Fruit fly (Drosophila melanogaster) whole organism, prepupa: ENCODE measurements around the gene Ccp84Ad.

Experiments
- Blimp-1 ChIP-seq: fragments of 200-800 bp; sonication (Bioruptor generic); optimal IDR thresholded peaks from 3 replicates; lab custom pipeline; 2017; ENCODE audit warnings: missing biosample characterization, missing genetic modification characterization, mild to moderate bottlenecking, moderate library complexity, missing genetic modification reagents
- CG10631 ChIP-seq: fragments of 200-800 bp; sonication (Bioruptor generic); optimal IDR thresholded peaks from 2 replicates; lab custom pipeline; 2016; ENCODE audit warnings: missing biosample characterization, missing genetic modification characterization
- CG11762 ChIP-seq: fragments of 200-800 bp; sonication (Bioruptor generic); optimal IDR thresholded peaks from 3 replicates; lab custom pipeline; 2016; ENCODE audit warnings: missing biosample characterization, missing genetic modification characterization; ENCODE audit not compliant: insufficient read depth
- CG11902 ChIP-seq: fragments of 200-800 bp; sonication (Bioruptor generic); optimal IDR thresholded peaks from 3 replicates; lab custom pipeline; 2016; ENCODE audit warnings: missing biosample characterization, missing genetic modification characterization
- CG31627 ChIP-seq: fragments of 200-800 bp; sonication (Bioruptor generic); optimal IDR thresholded peaks from 3 replicates; lab custom pipeline; 2016; ENCODE audit warnings: missing biosample characterization, missing genetic modification characterization
- CG32006 ChIP-seq: fragments of 200-800 bp; sonication (Bioruptor generic); optimal IDR thresholded peaks from 3 replicates; lab custom pipeline; 2017; ENCODE audit warnings: missing biosample characterization, mild to moderate bottlenecking, missing genetic modification characterization
- CG3919 ChIP-seq: fragments of 200-800 bp; sonication (Bioruptor generic); optimal IDR thresholded peaks from 3 replicates; lab custom pipeline; 2016; ENCODE audit warnings: missing biosample characterization, missing genetic modification characterization
- CG4318 ChIP-seq: fragments of 200-800 bp; sonication (Bioruptor generic); optimal IDR thresholded peaks from 3 replicates; lab custom pipeline; 2017; ENCODE audit warnings: missing biosample characterization, mild to moderate bottlenecking, missing genetic modification characterization
- CG6163 ChIP-seq: fragments of 200-800 bp; sonication (Bioruptor generic); IDR thresholded peaks from 3 replicates; pipeline ENCODE4 v1.3.6; 2022; ENCODE audit warnings: missing biosample characterization, missing genetic modification characterization
- CG6792 ChIP-seq: fragments of 200-800 bp; sonication (Bioruptor generic); optimal IDR thresholded peaks from 3 replicates; lab custom pipeline; 2016; ENCODE audit warnings: missing biosample characterization, missing genetic modification characterization
- CG6854 ChIP-seq: fragments of 200-800 bp; sonication (Bioruptor generic); optimal IDR thresholded peaks from 2 replicates; lab custom pipeline; 2017; ENCODE audit warnings: missing biosample characterization, mild to moderate bottlenecking, missing genetic modification characterization
- CG7368 ChIP-seq: fragments of 200-800 bp; sonication (Bioruptor generic); optimal IDR thresholded peaks from 3 replicates; lab custom pipeline; 2016; ENCODE audit warnings: missing biosample characterization, missing genetic modification characterization
- CG8119 ChIP-seq: fragments of 200-800 bp; sonication (Bioruptor generic); IDR thresholded peaks from 3 replicates; pipeline ENCODE4 v1.3.6; 2022; ENCODE audit warnings: missing biosample characterization, missing genetic modification characterization
- CG8319 ChIP-seq: fragments of 200-800 bp; sonication (Bioruptor generic); optimal IDR thresholded peaks from 3 replicates; lab custom pipeline; 2016; ENCODE audit warnings: missing biosample characterization, missing genetic modification characterization
- CG8632 ChIP-seq: fragments of 200-800 bp; sonication (Bioruptor generic); optimal IDR thresholded peaks from 3 replicates; lab custom pipeline; 2016; ENCODE audit warnings: missing biosample characterization, missing genetic modification characterization
- CG9139 ChIP-seq: fragments of 200-800 bp; sonication (Bioruptor generic); optimal IDR thresholded peaks from 3 replicates; lab custom pipeline; 2017; ENCODE audit warnings: missing biosample characterization, mild to moderate bottlenecking, missing genetic modification characterization
- Ets21C ChIP-seq: fragments of 200-800 bp; sonication (Bioruptor generic); optimal IDR thresholded peaks from 3 replicates; lab custom pipeline; 2016; ENCODE audit warnings: missing biosample characterization, missing genetic modification characterization
- Ets96B ChIP-seq: fragments of 200-800 bp; optimal IDR thresholded peaks from 2 replicates; lab custom pipeline; 2019; ENCODE audit warnings: missing biosample characterization, mild to moderate bottlenecking, missing genetic modification characterization, moderate library complexity
- Gug ChIP-seq: fragments of 200-800 bp; sonication (Bioruptor generic); IDR thresholded peaks from 2 replicates; pipeline ENCODE4 v1.3.6; 2022; ENCODE audit warnings: missing biosample characterization, missing genetic modification characterization
- Hr39 ChIP-seq: fragments of 200-800 bp; sonication (Bioruptor generic); optimal IDR thresholded peaks from 2 replicates; lab custom pipeline; 2016; ENCODE audit warnings: missing biosample characterization, missing genetic modification characterization
- Hr4 ChIP-seq: fragments of 200-800 bp; sonication (Bioruptor generic); optimal IDR thresholded peaks from 3 replicates; lab custom pipeline; 2016; ENCODE audit warnings: missing biosample characterization, missing genetic modification characterization
- Lpt ChIP-seq: fragments of 200-800 bp; sonication (Bioruptor generic); optimal IDR thresholded peaks from 3 replicates; lab custom pipeline; 2016; ENCODE audit warnings: missing biosample characterization, missing genetic modification characterization
- OdsH ChIP-seq: fragments of 200-800 bp; sonication (Bioruptor generic); optimal IDR thresholded peaks from 3 replicates; lab custom pipeline; 2016; ENCODE audit warnings: missing biosample characterization, missing genetic modification characterization
- Sox102F ChIP-seq: fragments of 200-800 bp; sonication (Bioruptor generic); optimal IDR thresholded peaks from 2 replicates; lab custom pipeline; 2016; ENCODE audit warnings: missing biosample characterization, mild to moderate bottlenecking, missing genetic modification characterization
- Sox14 ChIP-seq: fragments of 200-800 bp; sonication (Bioruptor generic); optimal IDR thresholded peaks from 3 replicates; lab custom pipeline; 2016; ENCODE audit warnings: missing biosample characterization, missing genetic modification characterization
- Sox15 ChIP-seq: fragments of 200-800 bp; sonication (Bioruptor generic); optimal IDR thresholded peaks from 3 replicates; lab custom pipeline; 2016; ENCODE audit warnings: missing biosample characterization, missing genetic modification characterization
- achi ChIP-seq: fragments of 200-800 bp; sonication (Bioruptor generic); optimal IDR thresholded peaks from 3 replicates; lab custom pipeline; 2016; ENCODE audit warnings: missing biosample characterization, missing genetic modification characterization
- dsx ChIP-seq: fragments of 200-800 bp; optimal IDR thresholded peaks from 3 replicates; lab custom pipeline; 2019; ENCODE audit warnings: missing biosample characterization, mild to moderate bottlenecking, missing genetic modification characterization, moderate library complexity; ENCODE audit not compliant: poor library complexity, severe bottlenecking
- esn ChIP-seq: fragments of 200-800 bp; sonication (Bioruptor generic); optimal IDR thresholded peaks from 2 replicates; lab custom pipeline; 2016; ENCODE audit warnings: missing biosample characterization, mild to moderate bottlenecking, missing genetic modification characterization, moderate library complexity
- fd85E ChIP-seq: fragments of 200-800 bp; sonication (Bioruptor generic); optimal IDR thresholded peaks from 3 replicates; lab custom pipeline; 2016; ENCODE audit warnings: missing biosample characterization, missing genetic modification characterization
- fkh ChIP-seq: fragments of 200-800 bp; sonication (Bioruptor generic); optimal IDR thresholded peaks from 3 replicates; lab custom pipeline; 2017; ENCODE audit warnings: missing biosample characterization, mild to moderate bottlenecking, missing genetic modification characterization, moderate library complexity
- lz ChIP-seq: fragments of 200-800 bp; sonication (Bioruptor generic); optimal IDR thresholded peaks from 3 replicates; lab custom pipeline; 2016; ENCODE audit warnings: missing biosample characterization, missing genetic modification characterization
- net ChIP-seq: fragments of 200-800 bp; sonication (Bioruptor generic); optimal IDR thresholded peaks from 3 replicates; lab custom pipeline; 2016; ENCODE audit warnings: missing biosample characterization, missing genetic modification characterization
- salr ChIP-seq, 2 experiments: fragments of 200-800 bp; sonication (Bioruptor generic); optimal IDR thresholded peaks; 3 replicates each; lab custom pipeline; 2016 to 2018; ENCODE audit warnings: missing biosample characterization in 2 of 2, missing genetic modification characterization in 2 of 2, mild to moderate bottlenecking in 1 of 2
- spab ChIP-seq: fragments of 200-800 bp; sonication (Bioruptor generic); optimal IDR thresholded peaks from 2 replicates; lab custom pipeline; 2017; ENCODE audit warnings: missing biosample characterization, mild to moderate bottlenecking, missing genetic modification characterization, missing genetic modification reagents
- ss ChIP-seq, 2 experiments: fragments of 200-800 bp; sonication (Bioruptor generic); optimal IDR thresholded peaks; 2 replicates in 1 of 2; 3 replicates in 1 of 2; lab custom pipeline; 2017 to 2018; ENCODE audit warnings: mild to moderate bottlenecking in 2 of 2, missing biosample characterization in 2 of 2, missing genetic modification characterization in 2 of 2, moderate library complexity in 1 of 2
- svp ChIP-seq: fragments of 200-800 bp; sonication (Bioruptor generic); peaks from one replicate; lab custom pipeline; 2016; ENCODE audit warnings: missing biosample characterization, missing genetic modification characterization
- topi ChIP-seq: fragments of 200-800 bp; sonication (Bioruptor generic); optimal IDR thresholded peaks from 3 replicates; lab custom pipeline; 2016; ENCODE audit warnings: missing biosample characterization, missing genetic modification characterization

The Ccp84Ad gene

dm6 chr3R:6678480-6678879 lies 14.1 kb upstream of the Ccp84Ad start, which contains the start of gene lab:
TSS of gene lab (minus strand) at chr3R:6678590.
- TF ChIP-seq svp (GFP tag; lab: Kevin White, UChicago) (no peak), CG8119 (GFP tag; lab: Robert Waterston, UW) (no peak), CG6854 (GFP tag; lab: Kevin White, UChicago) (no peak), fkh (peak; percentile 47), Sox14 (GFP tag; lab: Kevin White, UChicago) (no peak)

- no peak for TF ChIP-seq spab (GFP tag; lab: Kevin White, UChicago)
- no peak for TF ChIP-seq Hr4
- no peak for TF ChIP-seq Sox102F (GFP tag; lab: Kevin White, UChicago)
- no peak for TF ChIP-seq ss (GFP tag; optimal IDR thresholded peaks at IDR 0.05; lab: Kevin White, UChicago)
Observed at dm6 chr3R:6683135-6683534, 9.4 kb upstream of the Ccp84Ad start.

- TF ChIP-seq CG8319 (GFP tag; lab: Kevin White, UChicago) (no peak), CG31627 (GFP tag; lab: Kevin White, UChicago) (no peak), CG6163 (no peak), Sox15 (GFP tag; lab: Kevin White, UChicago) (no peak), lz (GFP tag; lab: Kevin White, UChicago) (no peak), Blimp-1 (GFP tag; lab: Kevin White, UChicago) (peak; percentile 69), Hr39 (GFP tag; lab: Kevin White, UChicago) (no peak), topi (GFP tag; lab: Kevin White, UChicago) (no peak), CG9139 (GFP tag; lab: Kevin White, UChicago) (no peak)
Observed at dm6 chr3R:6683671-6684070, 8.9 kb upstream of the Ccp84Ad start.

- TF ChIP-seq Ets21C (GFP tag; lab: Kevin White, UChicago), result no peak
- TF ChIP-seq esn, result no peak
- no peak for TF ChIP-seq achi (GFP tag; lab: Kevin White, UChicago)
- TF ChIP-seq CG8632, result no peak
- no peak for TF ChIP-seq Ets96B (tag; lab: Kevin White, UChicago)
- TF ChIP-seq CG11762, result no peak
- no peak for TF ChIP-seq CG8319 (GFP tag; lab: Kevin White, UChicago)
- no peak for TF ChIP-seq CG9139 (GFP tag; lab: Kevin White, UChicago)
- no peak for TF ChIP-seq CG11902
- TF ChIP-seq CG32006, result no peak
- no peak for TF ChIP-seq CG6792 (GFP tag; lab: Kevin White, UChicago)
- TF ChIP-seq fd85E (GFP tag; lab: Kevin White, UChicago), result no peak
- no peak for TF ChIP-seq Sox14 (GFP tag; lab: Kevin White, UChicago)
- TF ChIP-seq CG10631 (GFP tag; lab: Kevin White, UChicago), result no peak
Observed at dm6 chr3R:6684145-6684544, 8.4 kb upstream of the Ccp84Ad start, which contains the start of gene Edg84A. TSS of gene Edg84A (plus strand) at chr3R:6684445.

- TF ChIP-seq CG7368 (GFP tag; lab: Kevin White, UChicago), result no peak
- TF ChIP-seq CG10631 (GFP tag; lab: Kevin White, UChicago), result no peak
- TF ChIP-seq CG6163, result no peak
- TF ChIP-seq salr (GFP tag; optimal IDR thresholded peaks at IDR 0.05; lab: Kevin White, UChicago), result no peak
- TF ChIP-seq dsx, result no peak
- no peak for TF ChIP-seq CG32006
- no peak for TF ChIP-seq CG4318 (GFP tag; lab: Kevin White, UChicago)
- TF ChIP-seq Ets96B (tag; lab: Kevin White, UChicago), result no peak
- TF ChIP-seq Gug (GFP tag; lab: Robert Waterston, UW), result no peak
- no peak for TF ChIP-seq OdsH (GFP tag; lab: Kevin White, UChicago)
- no peak for TF ChIP-seq Lpt (GFP tag; lab: Kevin White, UChicago)
- TF ChIP-seq CG3919 (GFP tag; lab: Kevin White, UChicago), result no peak
- TF ChIP-seq CG6792 (GFP tag; lab: Kevin White, UChicago), result no peak
- TF ChIP-seq spab (GFP tag; lab: Kevin White, UChicago), result no peak
- TF ChIP-seq net (GFP tag; lab: Kevin White, UChicago), result no peak
- no peak for TF ChIP-seq Sox102F (GFP tag; lab: Kevin White, UChicago)
Observed at dm6 chr3R:6686428-6686827, 6.1 kb upstream of the Ccp84Ad start, which contains the start of gene Ccp84Ag. TSS of gene Ccp84Ag (plus strand) at chr3R:6686728.
